Worm (Caenorhabditis elegans): ENCODE measurements around the gene Y57A10A.5.
"Not testable (repeated sequence)": the region's sequence is repeated elsewhere in the genome, so short reads cannot be mapped to it uniquely, and the experiment has no call there.

Y57A10A.5 gene

DNA sequence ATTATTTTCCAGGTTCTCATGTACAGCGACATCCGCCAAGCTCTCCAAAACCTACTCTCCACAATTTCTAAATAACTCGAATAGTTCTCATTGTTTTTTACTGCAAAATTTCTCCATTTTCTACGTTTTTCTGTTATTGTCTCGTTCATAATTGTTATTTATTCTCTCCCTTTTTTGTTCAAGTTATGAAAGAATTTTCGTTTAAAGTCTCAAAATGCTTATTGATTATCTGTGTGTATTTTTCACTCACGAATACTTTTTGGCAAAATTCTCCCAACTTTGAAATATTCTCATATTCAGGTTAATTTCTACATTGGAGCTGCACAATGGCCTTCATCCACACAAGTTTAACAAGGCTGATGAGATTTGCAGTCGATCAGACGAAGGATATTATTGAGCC is at the start of gene Y57A10A.5:
Gene Y57A10A.5 (plus strand): TSS at position 301 of the 400 bp plus-strand sequence.
- TF ChIP-seq mdl-1, lin-39, ztf-4 (tag; optimal IDR thresholded peaks at IDR 0.05): not testable (repeated sequence)

DNA sequence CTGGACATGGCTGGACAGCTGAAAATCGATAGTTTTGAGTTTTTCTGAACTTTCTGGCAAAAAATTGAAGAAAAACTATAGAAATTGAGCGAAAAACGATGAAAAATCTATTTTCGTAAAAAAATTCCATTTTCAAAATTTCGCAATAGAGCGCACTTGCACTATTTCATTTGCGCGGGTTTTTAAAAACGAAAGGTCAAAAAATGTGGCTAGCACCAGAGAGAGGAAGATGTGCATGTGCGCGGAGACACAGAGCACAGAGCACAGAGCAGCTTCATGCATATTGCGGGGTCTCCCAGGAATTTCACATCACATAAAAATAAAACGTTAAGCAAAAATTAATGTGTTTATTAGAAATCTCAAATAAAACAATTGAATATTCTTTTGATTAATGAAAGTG is 46.4 kb upstream of the Y57A10A.5 start, which contains the start of gene Y17G7B.18:
Gene Y17G7B.18 (minus strand): TSS at position 18 of the 400 bp plus-strand sequence.
- TF ChIP-seq lin-15B (tag; optimal IDR thresholded peaks at IDR 0.05) (peak; percentile 84), R02D3.7 (tag; optimal IDR thresholded peaks at IDR 0.05) (peak; percentile 47), skn-1 (tag; optimal IDR thresholded peaks at IDR 0.05) (peak; percentile 71), fkh-10 (GFP tag; optimal IDR thresholded peaks at IDR 0.05) (peak; percentile 58), sea-2 (GFP tag; optimal IDR thresholded peaks at IDR 0.05) (no peak), nhr-25 (tag; optimal IDR thresholded peaks at IDR 0.05) (peak; percentile 36), nfya-1 (tag; optimal IDR thresholded peaks at IDR 0.05; ENCODE audit: insufficient read depth) (peak; percentile 83), lin-39 (tag; optimal IDR thresholded peaks at IDR 0.05) (peak; percentile 26), ceh-28 (tag; optimal IDR thresholded peaks at IDR 0.05) (peak; percentile 29), hmg-11 (tag; optimal IDR thresholded peaks at IDR 0.05) (peak; percentile 78), jun-1 (tag; optimal IDR thresholded peaks at IDR 0.05) (no peak), eor-1 (tag; optimal IDR thresholded peaks at IDR 0.05) (no peak), nhr-28 (tag; optimal IDR thresholded peaks at IDR 0.05) (no peak), nhr-23 (tag; optimal IDR thresholded peaks at IDR 0.05) (peak; percentile 53), ceh-82 (tag; optimal IDR thresholded peaks at IDR 0.05) (peak; percentile 33), egl-5 (tag; optimal IDR thresholded peaks at IDR 0.05) (peak; percentile 39), snpc-4 (tag; optimal IDR thresholded peaks at IDR 0.05) (peak; percentile 64), pha-4 (tag; optimal IDR thresholded peaks at IDR 0.05) (peak; percentile 87)

DNA sequence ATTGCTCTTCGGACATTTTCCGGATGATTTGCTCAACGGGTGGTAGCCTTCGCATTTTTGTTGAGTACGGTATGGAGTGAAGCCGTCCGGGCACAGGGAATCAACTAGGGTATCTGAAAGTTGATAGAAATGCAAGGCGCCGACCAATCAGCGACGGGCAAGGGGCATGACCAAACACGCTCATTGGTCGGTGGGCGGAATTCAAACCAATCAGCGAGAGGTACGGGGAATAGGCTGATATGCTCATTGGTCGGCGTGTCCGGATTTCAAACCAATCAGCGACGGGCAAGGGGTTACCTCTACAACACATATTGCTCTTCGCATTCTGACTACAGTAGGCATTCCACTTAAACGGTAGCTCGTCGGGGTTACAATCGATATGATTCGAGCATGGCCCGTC is 45.4 kb upstream of the Y57A10A.5 start:
- TF ChIP-seq unc-62 (GFP tag; optimal IDR thresholded peaks at IDR 0.05) (no peak), nfya-1 (tag; optimal IDR thresholded peaks at IDR 0.05; ENCODE audit: insufficient read depth) (peak; percentile 88)

DNA sequence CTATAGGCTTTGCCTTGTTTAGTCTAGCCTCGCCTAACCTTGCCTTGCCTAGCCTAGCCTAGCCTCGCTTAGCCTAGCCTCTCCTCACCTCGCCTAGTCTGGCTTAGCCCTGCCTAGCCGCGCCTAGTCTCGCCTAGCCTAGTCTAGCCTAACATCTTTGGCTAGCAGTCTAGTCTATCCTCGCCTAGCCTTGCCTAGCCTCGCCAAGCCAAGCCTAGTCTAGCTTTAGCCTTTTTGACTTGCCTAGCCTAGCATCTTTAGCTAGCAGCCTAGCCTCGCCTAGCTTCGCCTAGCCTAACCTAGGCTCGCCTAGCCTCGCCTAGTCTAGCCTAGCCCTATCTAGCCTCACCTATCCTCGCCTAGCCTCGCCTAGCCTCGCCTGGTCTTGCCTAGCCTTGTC is 43.3 kb upstream of the Y57A10A.5 start:
- no peak for TF ChIP-seq hmg-11 (tag; optimal IDR thresholded peaks at IDR 0.05)
- no peak for TF ChIP-seq elt-2 (tag; optimal IDR thresholded peaks at IDR 0.05)
- no peak for TF ChIP-seq nhr-237 (tag; optimal IDR thresholded peaks at IDR 0.05)
- no peak for TF ChIP-seq ceh-9 (tag; optimal IDR thresholded peaks at IDR 0.05)
- no peak for TF ChIP-seq ztf-11 (tag; optimal IDR thresholded peaks at IDR 0.05)
- TF ChIP-seq egl-27 (tag; optimal IDR thresholded peaks at IDR 0.05), result no peak
- no peak for TF ChIP-seq snpc-4 (tag; optimal IDR thresholded peaks at IDR 0.05)
- no peak for TF ChIP-seq ceh-82 (tag; optimal IDR thresholded peaks at IDR 0.05)
- no peak for TF ChIP-seq ztf-4 (tag; optimal IDR thresholded peaks at IDR 0.05)
- TF ChIP-seq lin-15B (tag; optimal IDR thresholded peaks at IDR 0.05), result no peak
- TF ChIP-seq ama-1 (optimal IDR thresholded peaks at IDR 0.05), result no peak
- TF ChIP-seq unc-62 (GFP tag; optimal IDR thresholded peaks at IDR 0.05), result no peak
- no peak for TF ChIP-seq fkh-2 (tag; optimal IDR thresholded peaks at IDR 0.05)
- no peak for TF ChIP-seq nhr-67 (tag; optimal IDR thresholded peaks at IDR 0.05)
- TF ChIP-seq daf-12 (tag; optimal IDR thresholded peaks at IDR 0.05), result no peak
- TF ChIP-seq R02D3.7 (tag; optimal IDR thresholded peaks at IDR 0.05), result no peak

DNA sequence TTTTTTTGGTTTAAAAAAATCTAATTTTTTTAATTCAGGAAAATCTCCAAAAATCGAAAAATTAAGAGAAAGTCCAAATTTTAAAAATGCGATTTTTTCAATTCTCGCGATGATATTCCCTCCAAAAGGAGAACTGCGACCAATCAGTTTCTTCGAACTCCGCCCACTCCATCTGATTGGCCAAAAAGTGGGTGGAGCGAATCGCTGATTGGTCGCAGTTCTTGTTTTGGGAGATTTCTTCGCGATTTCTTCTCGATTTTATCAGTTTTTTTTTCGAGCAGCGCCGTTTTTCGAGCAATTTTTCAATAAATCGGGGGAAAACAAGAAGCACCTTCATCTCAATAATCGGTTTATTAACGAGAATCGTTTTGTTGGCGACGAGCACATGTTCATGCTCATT is 23.9 kb upstream of the Y57A10A.5 start:
- TF ChIP-seq nfya-1 (tag; optimal IDR thresholded peaks at IDR 0.05; ENCODE audit: insufficient read depth), result peak; percentile 83
- no peak for TF ChIP-seq lin-39 (tag; optimal IDR thresholded peaks at IDR 0.05)

DNA sequence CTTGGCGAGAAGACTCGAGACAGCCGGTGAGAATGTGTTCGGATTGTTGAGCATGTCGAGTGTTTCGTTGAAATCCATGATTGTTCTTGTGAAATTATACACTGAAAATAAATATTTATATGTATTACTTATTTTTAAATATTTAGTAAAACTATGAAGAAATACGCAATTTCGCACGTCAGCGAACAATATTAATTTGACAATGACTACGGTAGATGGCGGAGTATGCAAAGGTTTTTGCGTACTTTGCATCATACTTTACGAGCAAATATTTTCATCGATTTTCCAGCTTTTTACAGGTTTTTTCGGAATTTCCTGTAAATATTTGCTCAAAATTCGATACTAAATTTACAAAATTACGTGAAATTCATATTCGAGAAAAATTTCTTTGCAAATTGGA is 23.4 kb upstream of the Y57A10A.5 start, which contains the start of gene set-24:
Gene set-24 (minus strand): TSS at position 101 of the 400 bp plus-strand sequence.
- TF ChIP-seq eor-1 (tag; optimal IDR thresholded peaks at IDR 0.05), result no peak
- no peak for TF ChIP-seq tbx-2 (tag; optimal IDR thresholded peaks at IDR 0.05)
- TF ChIP-seq nhr-11 (tag; optimal IDR thresholded peaks at IDR 0.05), result no peak
- no peak for TF ChIP-seq mml-1 (tag; optimal IDR thresholded peaks at IDR 0.05)
- TF ChIP-seq pqm-1 (tag; optimal IDR thresholded peaks at IDR 0.05), result no peak
